ENCODE assay signal across 4 worm cellular contexts in genomic region chrIII:5688246-5688645, ce11.
TF ChIP-seq lines count a peak whose summit lies in the region.

No protein-coding gene starts in this region.

TF ChIP-seq in whole organism, L1 larva, 84 proteins besides CTCF, POLR2A, EP300 and RAD21 (continued from another document and continues in another):
- TF ChIP-seq unc-130 (tag; optimal IDR thresholded peaks at IDR 0.05; lab: Kevin White, UChicago) = no peak
- peak; percentile 35 for TF ChIP-seq skn-1 (tag; optimal IDR thresholded peaks at IDR 0.05; lab: Kevin White, UChicago)
- TF ChIP-seq nhr-47 (tag; optimal IDR thresholded peaks at IDR 0.05; lab: Kevin White, UChicago) = peak; percentile 49
- peak; percentile 55 for TF ChIP-seq mep-1 (tag; optimal IDR thresholded peaks at IDR 0.05; lab: Kevin White, UChicago)
- no peak for TF ChIP-seq unc-30 (tag; optimal IDR thresholded peaks at IDR 0.05; lab: Kevin White, UChicago)
- peak in 2 of 3 experiments; percentile 47 to 64 for TF ChIP-seq ceh-82 (tag; optimal IDR thresholded peaks at IDR 0.05; lab: Kevin White, UChicago)
- TF ChIP-seq nhr-71 (tag; optimal IDR thresholded peaks at IDR 0.05; lab: Kevin White, UChicago) = peak; percentile 64
- TF ChIP-seq ztf-4 (tag; optimal IDR thresholded peaks at IDR 0.05; lab: Kevin White, UChicago) = no peak
- peak in 1 of 2 experiments; percentile 19 for TF ChIP-seq mdl-1 (tag; optimal IDR thresholded peaks at IDR 0.05; lab: Kevin White, UChicago)
- TF ChIP-seq isw-1 (GFP tag; IDR thresholded peaks at IDR 0.05; lab: Robert Waterston, UW) = 0 out of 2 replicates have a peak, but pooled peaks have one; percentile 7
- no peak for TF ChIP-seq nhr-85 (tag; lab: Kevin White, UChicago)
- no peak for TF ChIP-seq alr-1 (tag; optimal IDR thresholded peaks at IDR 0.05; lab: Kevin White, UChicago; ENCODE audit: borderline replicate concordance)
- no peak for TF ChIP-seq elt-3 (tag; optimal IDR thresholded peaks at IDR 0.05; lab: Kevin White, UChicago)
- no peak for TF ChIP-seq unc-62 (GFP tag; optimal IDR thresholded peaks at IDR 0.05; lab: Kevin White, UChicago)
- TF ChIP-seq nhr-20 (tag; optimal IDR thresholded peaks at IDR 0.05; lab: Kevin White, UChicago) = peak; percentile 34
- TF ChIP-seq mef-2 (tag; optimal IDR thresholded peaks at IDR 0.05; lab: Kevin White, UChicago) = no peak
- TF ChIP-seq lsy-2 (tag; optimal IDR thresholded peaks at IDR 0.05; lab: Kevin White, UChicago) = peak; percentile 22 to 67
- peak; percentile 29 to 30 for TF ChIP-seq efl-1 (optimal IDR thresholded peaks at IDR 0.05; lab: Kevin White, UChicago)
- no peak for TF ChIP-seq efl-1 (GFP tag; optimal IDR thresholded peaks at IDR 0.05 in 1 of 2; lab: Kevin White, UChicago)
- TF ChIP-seq tbx-2 (tag; optimal IDR thresholded peaks at IDR 0.05; lab: Kevin White, UChicago) = peak; percentile 42
- TF ChIP-seq lin-14 (GFP tag; optimal IDR thresholded peaks at IDR 0.05; lab: Kevin White, UChicago) = peak; percentile 74
- TF ChIP-seq dsc-1 (tag; optimal IDR thresholded peaks at IDR 0.05; lab: Kevin White, UChicago) = no peak
- peak; percentile 13 for TF ChIP-seq xbp-1 (tag; optimal IDR thresholded peaks at IDR 0.05; lab: Kevin White, UChicago)
- TF ChIP-seq lin-35 (GFP tag; optimal IDR thresholded peaks at IDR 0.05; lab: Kevin White, UChicago) = peak in 1 of 2 experiments; percentile 54
- TF ChIP-seq egl-27 (tag; optimal IDR thresholded peaks at IDR 0.05; lab: Kevin White, UChicago) = no peak
- TF ChIP-seq nhr-28 (tag; optimal IDR thresholded peaks at IDR 0.05; lab: Kevin White, UChicago) = no peak
- TF ChIP-seq nhr-77 (tag; optimal IDR thresholded peaks at IDR 0.05; lab: Kevin White, UChicago) = peak; percentile 47
- peak in 1 of 3 experiments; percentile 32 for TF ChIP-seq dpl-1 (GFP tag; optimal IDR thresholded peaks at IDR 0.05; lab: Kevin White, UChicago)
- TF ChIP-seq fkh-8 (tag; optimal IDR thresholded peaks at IDR 0.05; lab: Kevin White, UChicago) = peak; percentile 41
- no peak for TF ChIP-seq Y116A8C.19 (tag; optimal IDR thresholded peaks at IDR 0.05; lab: Kevin White, UChicago; ENCODE audit: borderline replicate concordance)
- peak; percentile 5 for TF ChIP-seq fkh-10 (GFP tag; optimal IDR thresholded peaks at IDR 0.05; lab: Kevin White, UChicago)
- no peak for TF ChIP-seq hlh-17 (GFP tag; optimal IDR thresholded peaks at IDR 0.05; lab: Kevin White, UChicago; ENCODE audit: borderline replicate concordance)

TF ChIP-seq in whole organism, L2 larva, 48 proteins besides CTCF, POLR2A, EP300 and RAD21 (continued from another document):
- TF ChIP-seq sma-9 (GFP tag; optimal IDR thresholded peaks at IDR 0.05; lab: Kevin White, UChicago) (peak; percentile 63), sma-9 (tag; optimal IDR thresholded peaks at IDR 0.05; lab: Kevin White, UChicago) (no peak), C34F6.9 (tag; optimal IDR thresholded peaks at IDR 0.05; lab: Kevin White, UChicago) (peak; percentile 69), lin-13 (GFP tag; optimal IDR thresholded peaks at IDR 0.05; lab: Kevin White, UChicago) (peak; percentile 10), sem-4 (tag; optimal IDR thresholded peaks at IDR 0.05; lab: Kevin White, UChicago) (peak; percentile 24), snpc-4 (tag; optimal IDR thresholded peaks at IDR 0.05; lab: Kevin White, UChicago) (peak; percentile 22)

TF ChIP-seq in whole organism, L3 larva, 47 proteins besides CTCF, POLR2A, EP300 and RAD21 (continued from another document):
- no peak for TF ChIP-seq unc-62 (GFP tag; optimal IDR thresholded peaks at IDR 0.05; lab: Kevin White, UChicago)
- TF ChIP-seq fos-1 (tag; optimal IDR thresholded peaks at IDR 0.05; lab: Kevin White, UChicago) = no peak
- peak; percentile 98 for TF ChIP-seq pha-4 (tag; optimal IDR thresholded peaks at IDR 0.05; lab: Kevin White, UChicago)
- TF ChIP-seq tbx-2 (tag; optimal IDR thresholded peaks at IDR 0.05; lab: Kevin White, UChicago) = no peak
- no peak for TF ChIP-seq aly-2 (tag; optimal IDR thresholded peaks at IDR 0.05; lab: Kevin White, UChicago)
- no peak for TF ChIP-seq elt-1 (tag; optimal IDR thresholded peaks at IDR 0.05; lab: Kevin White, UChicago)
- TF ChIP-seq skn-1 (tag; optimal IDR thresholded peaks at IDR 0.05; lab: Kevin White, UChicago) = no peak
- TF ChIP-seq snpc-4 (tag; optimal IDR thresholded peaks at IDR 0.05; lab: Kevin White, UChicago) = peak; percentile 39
- no peak for TF ChIP-seq mdl-1 (tag; optimal IDR thresholded peaks at IDR 0.05; lab: Kevin White, UChicago)
- no peak for TF ChIP-seq jun-1 (tag; optimal IDR thresholded peaks at IDR 0.05; lab: Kevin White, UChicago)
- TF ChIP-seq unc-39 (tag; optimal IDR thresholded peaks at IDR 0.05; lab: Kevin White, UChicago) = no peak
- TF ChIP-seq elt-3 (tag; optimal IDR thresholded peaks at IDR 0.05; lab: Kevin White, UChicago) = no peak
- no peak for TF ChIP-seq ceh-9 (tag; optimal IDR thresholded peaks at IDR 0.05; lab: Kevin White, UChicago)
- no peak for TF ChIP-seq nhr-237 (tag; optimal IDR thresholded peaks at IDR 0.05; lab: Kevin White, UChicago)
- TF ChIP-seq lin-39 (tag; optimal IDR thresholded peaks at IDR 0.05; lab: Kevin White, UChicago) = peak; percentile 38
- no peak for TF ChIP-seq egl-27 (tag; optimal IDR thresholded peaks at IDR 0.05; lab: Kevin White, UChicago)
- TF ChIP-seq hmg-11 (tag; optimal IDR thresholded peaks at IDR 0.05; lab: Kevin White, UChicago) = peak; percentile 65
- TF ChIP-seq egl-5 (tag; optimal IDR thresholded peaks at IDR 0.05; lab: Kevin White, UChicago) = no peak
- TF ChIP-seq pqm-1 (tag; optimal IDR thresholded peaks at IDR 0.05; lab: Kevin White, UChicago) = peak; percentile 25
- TF ChIP-seq nfya-1 (tag; optimal IDR thresholded peaks at IDR 0.05; lab: Kevin White, UChicago; ENCODE audit: insufficient read depth) = peak; percentile 71
- no peak for TF ChIP-seq nhr-76 (tag; optimal IDR thresholded peaks at IDR 0.05; lab: Kevin White, UChicago)
- TF ChIP-seq daf-12 (tag; optimal IDR thresholded peaks at IDR 0.05; lab: Kevin White, UChicago) = no peak
- no peak for TF ChIP-seq nhr-11 (tag; optimal IDR thresholded peaks at IDR 0.05; lab: Kevin White, UChicago)
- TF ChIP-seq ceh-82 (tag; optimal IDR thresholded peaks at IDR 0.05; lab: Kevin White, UChicago) = no peak
- no peak for TF ChIP-seq ama-1 (optimal IDR thresholded peaks at IDR 0.05; lab: Kevin White, UChicago)
- no peak for TF ChIP-seq ZK546.5 (tag; optimal IDR thresholded peaks at IDR 0.05; lab: Kevin White, UChicago)
- TF ChIP-seq fkh-10 (GFP tag; optimal IDR thresholded peaks at IDR 0.05; lab: Kevin White, UChicago) = no peak
- TF ChIP-seq nhr-25 (tag; optimal IDR thresholded peaks at IDR 0.05; lab: Kevin White, UChicago) = no peak
- no peak for TF ChIP-seq eor-1 (tag; optimal IDR thresholded peaks at IDR 0.05; lab: Kevin White, UChicago)
- no peak for TF ChIP-seq ztf-11 (tag; optimal IDR thresholded peaks at IDR 0.05; lab: Kevin White, UChicago)
- TF ChIP-seq nhr-23 (tag; optimal IDR thresholded peaks at IDR 0.05; lab: Kevin White, UChicago) = no peak
- no peak for TF ChIP-seq nhr-67 (tag; optimal IDR thresholded peaks at IDR 0.05; lab: Kevin White, UChicago)
- TF ChIP-seq ceh-28 (tag; optimal IDR thresholded peaks at IDR 0.05; lab: Kevin White, UChicago) = no peak
- peak; percentile 30 for TF ChIP-seq elt-2 (tag; optimal IDR thresholded peaks at IDR 0.05; lab: Kevin White, UChicago)
- no peak for TF ChIP-seq ztf-4 (tag; optimal IDR thresholded peaks at IDR 0.05; lab: Kevin White, UChicago)

TF ChIP-seq in whole organism, L4 larva, 104 proteins besides CTCF, POLR2A, EP300 and RAD21 (continued from another document):
- TF ChIP-seq pha-4 (GFP tag; IDR thresholded peaks at IDR 0.05; lab: Robert Waterston, UW) = no peak
- peak; percentile 73 for TF ChIP-seq pha-4 (tag; optimal IDR thresholded peaks at IDR 0.05; lab: Kevin White, UChicago)
- TF ChIP-seq hlh-11 (tag; optimal IDR thresholded peaks at IDR 0.05; lab: Kevin White, UChicago) = peak; percentile 52
- TF ChIP-seq aha-1 (tag; lab: Kevin White, UChicago) = peak; percentile 4
- TF ChIP-seq mep-1 (tag; optimal IDR thresholded peaks at IDR 0.05; lab: Kevin White, UChicago) = peak; percentile 66
- TF ChIP-seq hif-1 (tag; optimal IDR thresholded peaks at IDR 0.05; lab: Kevin White, UChicago) = no peak
- peak; percentile 40 for TF ChIP-seq nhr-28 (tag; optimal IDR thresholded peaks at IDR 0.05; lab: Kevin White, UChicago)
- TF ChIP-seq ctbp-1 (GFP tag; IDR thresholded peaks at IDR 0.05; lab: Robert Waterston, UW) = peak; percentile 44; the same call in 1 of the 2 replicates
- no peak for TF ChIP-seq lin-13 (GFP tag; optimal IDR thresholded peaks at IDR 0.05; lab: Kevin White, UChicago)
- TF ChIP-seq dpl-1 (GFP tag; optimal IDR thresholded peaks at IDR 0.05; lab: Kevin White, UChicago) = peak; percentile 30
- peak; percentile 91 for TF ChIP-seq fkh-10 (GFP tag; optimal IDR thresholded peaks at IDR 0.05; lab: Kevin White, UChicago)
- no peak for TF ChIP-seq daf-16 (GFP tag; optimal IDR thresholded peaks at IDR 0.05; lab: Kevin White, UChicago)
- TF ChIP-seq daf-16 (tag; optimal IDR thresholded peaks at IDR 0.05; lab: Kevin White, UChicago) = peak; percentile 58
- TF ChIP-seq hlh-30 (tag; optimal IDR thresholded peaks at IDR 0.05; lab: Kevin White, UChicago; ENCODE audit: insufficient read depth) = peak; percentile 76
- no peak for TF ChIP-seq Y75B8A.6 (GFP tag; IDR thresholded peaks at IDR 0.05; lab: Robert Waterston, UW)
